ENCODE assay signal across 1 fruit fly cellular context in the genomic region with DNA sequence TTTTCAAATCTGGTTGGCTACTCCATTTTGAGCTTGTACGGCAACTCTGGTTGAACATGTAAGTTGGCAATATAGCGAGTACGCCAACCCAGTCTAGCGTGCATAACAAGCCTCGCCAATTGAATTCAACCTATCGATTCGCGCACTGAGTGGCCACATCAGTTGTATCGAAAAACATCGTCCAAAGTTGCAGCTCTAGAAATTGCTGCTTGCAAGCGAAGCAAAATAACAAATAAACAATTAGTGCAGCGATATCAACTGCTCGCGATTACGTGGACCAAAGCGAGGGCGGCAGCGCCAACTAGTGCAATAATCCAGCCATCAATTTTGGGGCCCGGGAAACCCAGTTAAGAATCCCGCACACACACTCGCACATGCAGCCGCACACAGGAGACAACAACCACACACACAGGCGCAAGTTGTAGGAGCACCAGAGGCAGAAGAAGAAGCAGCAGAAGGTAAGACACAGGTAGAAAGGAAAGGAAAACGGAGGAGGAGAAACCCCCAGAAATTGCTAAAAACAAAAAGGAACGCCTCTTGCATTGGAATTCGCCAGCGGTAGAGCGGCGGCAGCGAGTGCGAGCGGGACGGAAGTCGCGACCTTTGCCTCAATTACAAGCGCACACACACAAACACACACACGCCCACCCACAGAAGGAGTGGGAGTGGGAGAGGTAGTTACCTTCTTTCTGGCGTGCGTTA.
A peak's percentile ranks its signal among the peaks of the same experiment; 100 is the strongest.
TF ChIP-seq lines count a peak whose summit lies in the region.

No protein-coding gene starts in this region.

TF ChIP-seq in whole organism, embryonic, 481 proteins besides CTCF, POLR2A, EP300 and RAD21 (continued from another document and continues in another):
- TF ChIP-seq CG7556 (GFP tag; optimal IDR thresholded peaks at IDR 0.05; lab: Kevin White, UChicago) (no peak), CG6654 (GFP tag; optimal IDR thresholded peaks at IDR 0.05; lab: Kevin White, UChicago) (no peak), az2 (GFP tag; optimal IDR thresholded peaks at IDR 0.05; lab: Kevin White, UChicago) (no peak), CG8388 (GFP tag; optimal IDR thresholded peaks at IDR 0.05; lab: Kevin White, UChicago) (no peak), nerfin-2 (GFP tag; IDR thresholded peaks at IDR 0.05; lab: Robert Waterston, UW; ENCODE audit: partially characterized antibody) (peak; percentile 76), ci (GFP tag; IDR thresholded peaks at IDR 0.05; lab: Robert Waterston, UW) (peak; percentile 29; the same call in 1 of the 3 replicates), Atf3 (GFP tag; optimal IDR thresholded peaks at IDR 0.05; lab: Kevin White, UChicago) (no peak), CG8281 (tag; optimal IDR thresholded peaks at IDR 0.05; lab: Kevin White, UChicago) (no peak), Meics (GFP tag; optimal IDR thresholded peaks at IDR 0.05; lab: Kevin White, UChicago) (no peak), Poxn (GFP tag; IDR thresholded peaks at IDR 0.05; lab: Robert Waterston, UW) (no peak), crp (GFP tag; optimal IDR thresholded peaks at IDR 0.05; lab: Kevin White, UChicago) (peak in 1 of 2 experiments; percentile 58), salm (tag; optimal IDR thresholded peaks at IDR 0.05; lab: Kevin White, UChicago) (no peak), tll (GFP tag; optimal IDR thresholded peaks at IDR 0.05; lab: Kevin White, UChicago) (no peak), Sin3A (optimal IDR thresholded peaks at IDR 0.05; lab: Kevin White, UChicago) (peak; percentile 94), CG43689 (GFP tag; IDR thresholded peaks at IDR 0.05; lab: Robert Waterston, UW) (no peak), chm (GFP tag; IDR thresholded peaks at IDR 0.05; lab: Robert Waterston, UW) (no peak), trh (GFP tag; optimal IDR thresholded peaks at IDR 0.05; lab: Kevin White, UChicago) (no peak), usp (GFP tag; optimal IDR thresholded peaks at IDR 0.05; lab: Kevin White, UChicago) (no peak), chif (GFP tag; optimal IDR thresholded peaks at IDR 0.05; lab: Kevin White, UChicago) (no peak), CG6689 (GFP tag; IDR thresholded peaks at IDR 0.05; lab: Robert Waterston, UW) (no peak), fd96Cb (tag; optimal IDR thresholded peaks at IDR 0.05; lab: Kevin White, UChicago) (no peak), fu2 (GFP tag; optimal IDR thresholded peaks at IDR 0.05; lab: Kevin White, UChicago) (no peak), klu (GFP tag; IDR thresholded peaks at IDR 0.05; lab: Robert Waterston, UW) (no peak), CG18599 (GFP tag; optimal IDR thresholded peaks at IDR 0.05; lab: Kevin White, UChicago) (no peak), Neu2 (GFP tag; optimal IDR thresholded peaks at IDR 0.05; lab: Kevin White, UChicago; ENCODE audit: borderline replicate concordance) (no peak), run (tag; optimal IDR thresholded peaks at IDR 0.05; lab: Kevin White, UChicago) (no peak), Hr78 (GFP tag; optimal IDR thresholded peaks at IDR 0.05; lab: Kevin White, UChicago) (peak in 1 of 2 experiments; percentile 89), sim (GFP tag; IDR thresholded peaks at IDR 0.05; lab: Robert Waterston, UW) (no peak), kay (GFP tag; optimal IDR thresholded peaks at IDR 0.05; lab: Kevin White, UChicago) (no peak), Usf (GFP tag; optimal IDR thresholded peaks at IDR 0.05; lab: Kevin White, UChicago) (no peak), CG13123 (GFP tag; optimal IDR thresholded peaks at IDR 0.05; lab: Kevin White, UChicago) (peak; percentile 39), gce (GFP tag; IDR thresholded peaks at IDR 0.05; lab: Robert Waterston, UW) (no peak), CG2889 (GFP tag; IDR thresholded peaks at IDR 0.05; lab: Robert Waterston, UW) (no peak), CG4854 (GFP tag; optimal IDR thresholded peaks at IDR 0.05; lab: Kevin White, UChicago) (peak; percentile 98), exex (tag; optimal IDR thresholded peaks at IDR 0.05; lab: Kevin White, UChicago) (no peak), Sox102F (GFP tag; optimal IDR thresholded peaks at IDR 0.05; lab: Kevin White, UChicago) (no peak), CG12071 (GFP tag; optimal IDR thresholded peaks at IDR 0.05; lab: Kevin White, UChicago) (no peak), CG14667 (GFP tag; IDR thresholded peaks at IDR 0.05; lab: Robert Waterston, UW) (no peak), ems (GFP tag; optimal IDR thresholded peaks at IDR 0.05; lab: Kevin White, UChicago) (peak; percentile 22), lola (GFP tag; optimal IDR thresholded peaks at IDR 0.05; lab: Kevin White, UChicago) (no peak), CG12391 (tag; optimal IDR thresholded peaks at IDR 0.05; lab: Kevin White, UChicago) (peak; percentile 21), Med (GFP tag; lab: Kevin White, UChicago) (peak; percentile 90), lov (optimal IDR thresholded peaks at IDR 0.05; lab: Kevin White, UChicago) (no peak), lov (GFP tag; IDR thresholded peaks at IDR 0.05; lab: Robert Waterston, UW) (no peak), wdn (GFP tag; IDR thresholded peaks at IDR 0.05; lab: Robert Waterston, UW) (no peak), Hand (GFP tag; optimal IDR thresholded peaks at IDR 0.05; lab: Kevin White, UChicago) (no peak), bab2 (GFP tag; optimal IDR thresholded peaks at IDR 0.05; lab: Kevin White, UChicago) (no peak), pzg (GFP tag; optimal IDR thresholded peaks at IDR 0.05; lab: Kevin White, UChicago) (peak; percentile 99), vvl (GFP tag; IDR thresholded peaks at IDR 0.05; lab: Robert Waterston, UW) (peak; percentile 21; the same call in 1 of the 2 replicates), grau (tag; optimal IDR thresholded peaks at IDR 0.05; lab: Kevin White, UChicago) (peak; percentile 34), CG7357 (GFP tag; IDR thresholded peaks at IDR 0.05; lab: Robert Waterston, UW) (no peak), ewg (GFP tag; optimal IDR thresholded peaks at IDR 0.05; lab: Kevin White, UChicago) (no peak), CG16813 (GFP tag; IDR thresholded peaks at IDR 0.05; lab: Robert Waterston, UW; ENCODE audit: partially characterized antibody) (peak; percentile 94), CG15011 (GFP tag; optimal IDR thresholded peaks at IDR 0.05; lab: Kevin White, UChicago) (no peak), B-H2 (GFP tag; optimal IDR thresholded peaks at IDR 0.05; lab: Kevin White, UChicago) (peak; percentile 29), CG2678 (tag; optimal IDR thresholded peaks at IDR 0.05; lab: Kevin White, UChicago) (no peak), sug (tag; optimal IDR thresholded peaks at IDR 0.05; lab: Kevin White, UChicago) (peak; percentile 26), cwo (GFP tag; optimal IDR thresholded peaks at IDR 0.05; lab: Kevin White, UChicago) (no peak), CG6791 (GFP tag; IDR thresholded peaks at IDR 0.05; lab: Robert Waterston, UW; ENCODE audit: partially characterized antibody) (peak; percentile 91), CG18011 (GFP tag; optimal IDR thresholded peaks at IDR 0.05; lab: Kevin White, UChicago) (peak; percentile 21), CG1792 (GFP tag; optimal IDR thresholded peaks at IDR 0.05; lab: Kevin White, UChicago) (peak; percentile 44), ranshi (GFP tag; IDR thresholded peaks at IDR 0.05; lab: Robert Waterston, UW) (no peak), CG2120 (GFP tag; optimal IDR thresholded peaks at IDR 0.05; lab: Kevin White, UChicago) (peak; percentile 39), HLH4C (GFP tag; IDR thresholded peaks at IDR 0.05; lab: Robert Waterston, UW; ENCODE audit: partially characterized antibody) (peak; percentile 81), odd (GFP tag; optimal IDR thresholded peaks at IDR 0.05; lab: Kevin White, UChicago) (no peak), CG14050 (GFP tag; IDR thresholded peaks at IDR 0.05; lab: Robert Waterston, UW) (no peak), CG6254 (GFP tag; optimal IDR thresholded peaks at IDR 0.05; lab: Kevin White, UChicago) (no peak), CG10366 (GFP tag; IDR thresholded peaks at IDR 0.05; lab: Robert Waterston, UW) (no peak), CG4282 (GFP tag; optimal IDR thresholded peaks at IDR 0.05; lab: Kevin White, UChicago) (no peak), Dek (tag; optimal IDR thresholded peaks at IDR 0.05; lab: Kevin White, UChicago) (peak; percentile 30), sisA (GFP tag; IDR thresholded peaks at IDR 0.05; lab: Robert Waterston, UW) (no peak), CG4424 (GFP tag; optimal IDR thresholded peaks at IDR 0.05; lab: Kevin White, UChicago) (no peak), CG1602 (GFP tag; optimal IDR thresholded peaks at IDR 0.05; lab: Kevin White, UChicago) (no peak), ttk (GFP tag; IDR thresholded peaks at IDR 0.05; lab: Robert Waterston, UW) (no peak), BtbVII (GFP tag; optimal IDR thresholded peaks at IDR 0.05; lab: Kevin White, UChicago) (no peak), ind (GFP tag; optimal IDR thresholded peaks at IDR 0.05; lab: Kevin White, UChicago) (no peak), Adf1 (GFP tag; IDR thresholded peaks at IDR 0.05; lab: Robert Waterston, UW) (no peak), mirr (GFP tag; optimal IDR thresholded peaks at IDR 0.05; lab: Kevin White, UChicago) (peak; percentile 33), pnt (GFP tag; optimal IDR thresholded peaks at IDR 0.05; lab: Kevin White, UChicago) (no peak), ERR (GFP tag; optimal IDR thresholded peaks at IDR 0.05; lab: Kevin White, UChicago) (no peak), Fer3 (tag; optimal IDR thresholded peaks at IDR 0.05; lab: Kevin White, UChicago) (no peak), CG10565 (GFP tag; optimal IDR thresholded peaks at IDR 0.05; lab: Kevin White, UChicago) (no peak), hkb (optimal IDR thresholded peaks at IDR 0.05; lab: Kevin White, UChicago) (peak; percentile 44), hkb (GFP tag; IDR thresholded peaks at IDR 0.05; lab: Robert Waterston, UW) (no peak), Sry-β (GFP tag; optimal IDR thresholded peaks at IDR 0.05; lab: Kevin White, UChicago) (peak; percentile 7), pros (GFP tag; optimal IDR thresholded peaks at IDR 0.05; lab: Kevin White, UChicago) (no peak), wek (GFP tag; optimal IDR thresholded peaks at IDR 0.05; lab: Kevin White, UChicago) (no peak), Lpt (GFP tag; optimal IDR thresholded peaks at IDR 0.05; lab: Kevin White, UChicago) (no peak), CG11696 (GFP tag; IDR thresholded peaks at IDR 0.05; lab: Robert Waterston, UW) (no peak), CG9727 (GFP tag; optimal IDR thresholded peaks at IDR 0.05; lab: Kevin White, UChicago) (no peak), CG7928 (GFP tag; optimal IDR thresholded peaks at IDR 0.05; lab: Kevin White, UChicago) (peak; percentile 19), CG32767 (GFP tag; IDR thresholded peaks at IDR 0.05; lab: Robert Waterston, UW) (no peak), CG14014 (GFP tag; IDR thresholded peaks at IDR 0.05; lab: Robert Waterston, UW) (no peak), CG9215 (GFP tag; IDR thresholded peaks at IDR 0.05; lab: Robert Waterston, UW) (no peak), CG1832 (GFP tag; optimal IDR thresholded peaks at IDR 0.05; lab: Kevin White, UChicago) (peak; percentile 61), btn (GFP tag; optimal IDR thresholded peaks at IDR 0.05; lab: Kevin White, UChicago) (no peak), Dfd (GFP tag; optimal IDR thresholded peaks at IDR 0.05; lab: Kevin White, UChicago) (no peak), CG31365 (tag; optimal IDR thresholded peaks at IDR 0.05; lab: Kevin White, UChicago) (no peak), Spps (tag; optimal IDR thresholded peaks at IDR 0.05; lab: Kevin White, UChicago) (no peak), MESR4 (GFP tag; optimal IDR thresholded peaks at IDR 0.05; lab: Kevin White, UChicago) (peak; percentile 95), kah (GFP tag; optimal IDR thresholded peaks at IDR 0.05; lab: Kevin White, UChicago) (no peak), CG42726 (GFP tag; IDR thresholded peaks at IDR 0.05; lab: Robert Waterston, UW; ENCODE audit: partially characterized antibody) (peak; percentile 97), CG34376 (GFP tag; optimal IDR thresholded peaks at IDR 0.05; lab: Kevin White, UChicago) (no peak), Fer1 (GFP tag; optimal IDR thresholded peaks at IDR 0.05; lab: Kevin White, UChicago) (no peak), Antp (GFP tag; optimal IDR thresholded peaks at IDR 0.05; lab: Kevin White, UChicago) (peak; percentile 38), CG12236 (GFP tag; optimal IDR thresholded peaks at IDR 0.05; lab: Kevin White, UChicago) (no peak), TFAM (GFP tag; optimal IDR thresholded peaks at IDR 0.05; lab: Kevin White, UChicago) (no peak), p53 (GFP tag; optimal IDR thresholded peaks at IDR 0.05; lab: Kevin White, UChicago) (peak; percentile 79), NFAT (GFP tag; IDR thresholded peaks at IDR 0.05; lab: Robert Waterston, UW) (peak; percentile 12; the same call in 1 of the 2 replicates), sens-2 (GFP tag; IDR thresholded peaks at IDR 0.05; lab: Robert Waterston, UW) (no peak), pan (optimal IDR thresholded peaks at IDR 0.05; lab: Kevin White, UChicago) (no peak), pan (GFP tag; optimal IDR thresholded peaks at IDR 0.05 in 1 of 2, IDR thresholded peaks at IDR 0.05 in 1 of 2) (no peak), gro (GFP tag; optimal IDR thresholded peaks at IDR 0.05; lab: Kevin White, UChicago) (no peak), E2f1 (GFP tag; IDR thresholded peaks at IDR 0.05; lab: Robert Waterston, UW) (no peak), CG13624 (GFP tag; optimal IDR thresholded peaks at IDR 0.05; lab: Kevin White, UChicago) (peak; percentile 56), HmgD (GFP tag; optimal IDR thresholded peaks at IDR 0.05; lab: Kevin White, UChicago) (peak; percentile 91), Hr39 (optimal IDR thresholded peaks at IDR 0.05; lab: Kevin White, UChicago) (no peak), fd102C (GFP tag; optimal IDR thresholded peaks at IDR 0.05; lab: Kevin White, UChicago) (no peak), phol (tag; optimal IDR thresholded peaks at IDR 0.05; lab: Kevin White, UChicago) (peak; percentile 62), CG9932 (GFP tag; IDR thresholded peaks at IDR 0.05; lab: Robert Waterston, UW) (peak; percentile 61), chinmo (GFP tag; IDR thresholded peaks at IDR 0.05; lab: Robert Waterston, UW; ENCODE audit: partially characterized antibody) (peak; percentile 93), CG14965 (GFP tag; optimal IDR thresholded peaks at IDR 0.05; lab: Kevin White, UChicago; ENCODE audit: borderline replicate concordance) (no peak), mld (GFP tag; IDR thresholded peaks at IDR 0.05; lab: Robert Waterston, UW; ENCODE audit: partially characterized antibody) (peak; percentile 60; the same call in 2 of the 3 replicates), Atf6 (GFP tag; IDR thresholded peaks at IDR 0.05; lab: Robert Waterston, UW) (no peak), CG3407 (GFP tag; optimal IDR thresholded peaks at IDR 0.05; lab: Kevin White, UChicago) (no peak), ab (GFP tag; optimal IDR thresholded peaks at IDR 0.05; lab: Kevin White, UChicago) (no peak), CG17829 (tag; optimal IDR thresholded peaks at IDR 0.05; lab: Kevin White, UChicago) (peak; percentile 56), CG11560 (tag; IDR thresholded peaks at IDR 0.05; lab: Robert Waterston, UW) (peak; percentile 62; the same call in 2 of the 3 replicates)
